Worm (Caenorhabditis elegans) whole organism, L2 larva: ENCODE data around the gene irld-27.
A peak's percentile ranks its signal among the peaks of the same experiment; 100 is the strongest.

Source experiments
- ceh-82 ChIP-seq: fragments of 150-350 bp; optimal IDR thresholded peaks from 2 replicates; lab custom pipeline; 2014; ENCODE audit warnings: missing biosample characterization, missing genetic modification characterization
- fos-1 ChIP-seq: fragments of 150-350 bp; optimal IDR thresholded peaks from 2 replicates; lab custom pipeline; 2014; ENCODE audit warnings: missing biosample characterization, missing genetic modification characterization
- gmeb-1 ChIP-seq: fragments of 150-350 bp; optimal IDR thresholded peaks from 2 replicates; lab custom pipeline; 2014; ENCODE audit warnings: missing biosample characterization, missing genetic modification characterization
- lin-13 ChIP-seq: fragments of 150-350 bp; optimal IDR thresholded peaks from 2 replicates; lab custom pipeline; 2014; ENCODE audit warnings: missing biosample characterization, missing genetic modification reagents, missing genetic modification characterization
- nhr-11 ChIP-seq: fragments of 150-350 bp; optimal IDR thresholded peaks from 2 replicates; lab custom pipeline; 2014; ENCODE audit warnings: missing biosample characterization, missing genetic modification characterization
- nhr-77 ChIP-seq: fragments of 150-350 bp; optimal IDR thresholded peaks from 2 replicates; lab custom pipeline; 2014; ENCODE audit warnings: missing biosample characterization, missing genetic modification characterization
- sma-9 ChIP-seq, 2 experiments: fragments of 150-350 bp in 1 of 2; sonication (generic microtip) in 1 of 2; optimal IDR thresholded peaks; 2 replicates each; lab custom pipeline; 2014 to 2016; ENCODE audit warnings: missing genetic modification characterization in 2 of 2, mild to moderate bottlenecking in 1 of 2, missing biosample characterization in 1 of 2, missing compliant biosample characterization in 1 of 2, missing genetic modification reagents in 1 of 2, moderate library complexity in 1 of 2
- snpc-4 ChIP-seq: fragments of 150-350 bp; optimal IDR thresholded peaks from 2 replicates; lab custom pipeline; 2014; ENCODE audit warnings: missing biosample characterization, missing genetic modification characterization

ce11 chrII:3310957-3311657 is 21.0 kb upstream of the irld-27 start:
- no peak for TF ChIP-seq nhr-77 (tag; lab: Kevin White, UChicago)
- no peak for TF ChIP-seq nhr-11
- no peak for TF ChIP-seq sma-9 (GFP tag; optimal IDR thresholded peaks at IDR 0.05; lab: Kevin White, UChicago)
- TF ChIP-seq sma-9 (tag; optimal IDR thresholded peaks at IDR 0.05; lab: Kevin White, UChicago): no peak
- no peak for TF ChIP-seq lin-13 (GFP tag; lab: Kevin White, UChicago)
- no peak for TF ChIP-seq ceh-82
- no peak for TF ChIP-seq snpc-4 (tag; lab: Kevin White, UChicago)
- peak; percentile 34 for TF ChIP-seq fos-1 (tag; lab: Kevin White, UChicago)
- no peak for TF ChIP-seq gmeb-1 (tag; lab: Kevin White, UChicago)
